Fruit fly (Drosophila melanogaster): ENCODE results near the gene Mob2.

Mob2 gene

dm6 chr3L:11493090-11493807, 68.8 kb downstream of the Mob2 start (continued):
- TF ChIP-seq Eip93F (GFP tag; optimal IDR thresholded peaks at IDR 0.05), result no peak
- TF ChIP-seq CG3032 (tag; optimal IDR thresholded peaks at IDR 0.05), result peak; percentile 24
- TF ChIP-seq CG6163 (GFP tag; IDR thresholded peaks at IDR 0.05), result peak; percentile 36; the same call in 1 of the 3 replicates
- peak; percentile 9 for TF ChIP-seq lz (GFP tag; optimal IDR thresholded peaks at IDR 0.05)
- no peak for TF ChIP-seq CG6792 (GFP tag; optimal IDR thresholded peaks at IDR 0.05)
- TF ChIP-seq CG10631 (GFP tag; optimal IDR thresholded peaks at IDR 0.05), result peak; percentile 60
- TF ChIP-seq CG8632 (GFP tag; optimal IDR thresholded peaks at IDR 0.05), result peak; percentile 36
- TF ChIP-seq net (GFP tag; optimal IDR thresholded peaks at IDR 0.05), result no peak
- TF ChIP-seq CG11294 (GFP tag; IDR thresholded peaks at IDR 0.05), result no peak
- peak; percentile 51 for TF ChIP-seq CG9139 (GFP tag; optimal IDR thresholded peaks at IDR 0.05)
- no peak for TF ChIP-seq CG4318 (GFP tag; optimal IDR thresholded peaks at IDR 0.05)
- TF ChIP-seq CG16779 (tag; optimal IDR thresholded peaks at IDR 0.05), result no peak
- peak; percentile 25 for TF ChIP-seq Ets96B (tag; optimal IDR thresholded peaks at IDR 0.05)
- TF ChIP-seq Sox102F (GFP tag; optimal IDR thresholded peaks at IDR 0.05), result peak; percentile 15
- TF ChIP-seq CG3919 (GFP tag; optimal IDR thresholded peaks at IDR 0.05), result peak; percentile 13
- peak; percentile 35; the same call in 1 of the 3 replicates for TF ChIP-seq eg (GFP tag; IDR thresholded peaks at IDR 0.05)
- peak; percentile 21 for TF ChIP-seq cyc (GFP tag; optimal IDR thresholded peaks at IDR 0.05)

- TF ChIP-seq ss (GFP tag; optimal IDR thresholded peaks at IDR 0.05) (peak in 1 of 2 experiments; percentile 16), CG7368 (GFP tag; optimal IDR thresholded peaks at IDR 0.05) (no peak), CG10631 (GFP tag; optimal IDR thresholded peaks at IDR 0.05) (no peak), Eip78C (GFP tag) (peak; percentile 42), CG6163 (GFP tag; IDR thresholded peaks at IDR 0.05) (0 out of 3 replicates have a peak, but pooled peaks have one; percentile 17), Ets96B (tag; optimal IDR thresholded peaks at IDR 0.05) (no peak), vri (GFP tag; optimal IDR thresholded peaks at IDR 0.05) (peak; percentile 43), eg (GFP tag; IDR thresholded peaks at IDR 0.05) (0 out of 3 replicates have a peak, but pooled peaks have one; percentile 11), CG15336 (GFP tag; IDR thresholded peaks at IDR 0.05) (0 out of 2 replicates have a peak, but pooled peaks have one; percentile 6), CG3919 (GFP tag; optimal IDR thresholded peaks at IDR 0.05) (no peak), acj6 (GFP tag; optimal IDR thresholded peaks at IDR 0.05) (no peak), Blimp-1 (GFP tag; optimal IDR thresholded peaks at IDR 0.05) (peak; percentile 52), fkh (GFP tag; optimal IDR thresholded peaks at IDR 0.05) (peak; percentile 38)
Measured at dm6 chr3L:11492457-11492856, 69.6 kb downstream of the Mob2 start.

DNA sequence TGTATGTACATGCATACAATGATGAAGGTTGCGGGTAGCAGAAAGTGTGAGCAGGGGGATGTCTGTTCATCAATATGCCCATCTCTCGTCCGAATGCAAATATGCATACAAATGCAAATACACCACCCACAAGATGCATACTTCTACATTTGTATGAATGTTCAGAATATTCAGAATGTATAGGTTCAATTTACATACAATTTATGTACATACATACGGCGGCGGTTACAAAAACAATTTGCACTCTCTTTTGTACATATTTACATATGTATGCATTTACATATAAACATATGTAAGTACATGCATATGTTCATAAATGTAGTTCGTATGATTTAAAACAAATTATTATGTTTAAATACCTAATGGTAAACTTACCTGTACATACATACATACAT, 70.2 kb downstream of the Mob2 start:
- TF ChIP-seq CG6276 (GFP tag; optimal IDR thresholded peaks at IDR 0.05) (no peak), CG4318 (GFP tag; optimal IDR thresholded peaks at IDR 0.05) (no peak), CG3032 (tag; optimal IDR thresholded peaks at IDR 0.05) (no peak), Ets96B (tag; optimal IDR thresholded peaks at IDR 0.05) (no peak), dsx (GFP tag; optimal IDR thresholded peaks at IDR 0.05; ENCODE audit: poor library complexity, severe bottlenecking) (no peak), Hr4 (GFP tag; optimal IDR thresholded peaks at IDR 0.05) (no peak), CG3919 (GFP tag; optimal IDR thresholded peaks at IDR 0.05) (no peak), CG32006 (GFP tag; optimal IDR thresholded peaks at IDR 0.05) (no peak), CG8119 (GFP tag; IDR thresholded peaks at IDR 0.05) (no peak), dac (GFP tag; optimal IDR thresholded peaks at IDR 0.05) (no peak), eg (GFP tag; IDR thresholded peaks at IDR 0.05) (no peak)

dm6 chr3L:11491222-11491873, 70.7 kb downstream of the Mob2 start:
- TF ChIP-seq svp (GFP tag) (peak; percentile 96), Hr39 (GFP tag; optimal IDR thresholded peaks at IDR 0.05) (peak; percentile 90), CG3032 (tag; optimal IDR thresholded peaks at IDR 0.05) (peak; percentile 61), OdsH (GFP tag; optimal IDR thresholded peaks at IDR 0.05) (peak; percentile 70), fd85E (GFP tag; optimal IDR thresholded peaks at IDR 0.05) (peak; percentile 7), CG11294 (GFP tag; IDR thresholded peaks at IDR 0.05) (no peak), eg (GFP tag; IDR thresholded peaks at IDR 0.05) (peak; percentile 68; the same call in 2 of the 3 replicates), CG10669 (GFP tag; optimal IDR thresholded peaks at IDR 0.05) (peak; percentile 65), acj6 (GFP tag; optimal IDR thresholded peaks at IDR 0.05) (peak; percentile 69), CG10631 (GFP tag; optimal IDR thresholded peaks at IDR 0.05) (peak; percentile 57), CG31627 (GFP tag; optimal IDR thresholded peaks at IDR 0.05) (peak; percentile 86), Met (GFP tag; optimal IDR thresholded peaks at IDR 0.05) (peak; percentile 84), net (GFP tag; optimal IDR thresholded peaks at IDR 0.05) (peak; percentile 56), Smox (GFP tag; optimal IDR thresholded peaks at IDR 0.05) (peak; percentile 80), esn (GFP tag; optimal IDR thresholded peaks at IDR 0.05) (peak; percentile 84), cyc (GFP tag; optimal IDR thresholded peaks at IDR 0.05) (peak; percentile 81), CG16779 (tag; optimal IDR thresholded peaks at IDR 0.05) (no peak), CG11902 (GFP tag; optimal IDR thresholded peaks at IDR 0.05) (peak; percentile 73), CG15336 (GFP tag; IDR thresholded peaks at IDR 0.05) (peak; percentile 50; the same call in 1 of the 2 replicates), achi (GFP tag; optimal IDR thresholded peaks at IDR 0.05) (peak; percentile 71), CG8632 (GFP tag; optimal IDR thresholded peaks at IDR 0.05) (peak; percentile 63)

Data from whole organism, prepupa.